Fruit fly (Drosophila melanogaster) whole organism, embryonic: Measurements from ENCODE around the gene aru.

Source experiments
- Abd-B ChIP-seq: fragments of 200-800 bp; sonication (Bioruptor generic); optimal IDR thresholded peaks from 2 replicates; lab custom pipeline; 2018; ENCODE audit warnings: missing biosample characterization, mild to moderate bottlenecking, missing genetic modification characterization, moderate library complexity
- CG10959 ChIP-seq: fragments of 200-800 bp; sonication (Bioruptor generic); IDR thresholded peaks from 2 replicates; pipeline ENCODE4 v1.3.6; 2022; ENCODE audit warnings: missing biosample characterization, missing genetic modification characterization
- CG11093 ChIP-seq: fragments of 200-800 bp; sonication (Bioruptor generic); IDR thresholded peaks from 3 replicates; pipeline ENCODE4 v1.3.6; 2022; ENCODE audit warnings: missing biosample characterization, missing genetic modification characterization
- CG13296 ChIP-seq: fragments of 200-800 bp; sonication (Bioruptor generic); optimal IDR thresholded peaks from 3 replicates; lab custom pipeline; 2018; ENCODE audit warnings: missing biosample characterization, mild to moderate bottlenecking, missing genetic modification characterization
- CG14050 ChIP-seq: fragments of 200-800 bp; sonication (Bioruptor generic); IDR thresholded peaks from 3 replicates; pipeline ENCODE4 v1.3.6; 2022; ENCODE audit warnings: missing biosample characterization, missing genetic modification characterization
- CG14667 ChIP-seq: fragments of 200-800 bp; sonication (Bioruptor generic); IDR thresholded peaks from 2 replicates; pipeline ENCODE4 v1.3.6; 2022; ENCODE audit warnings: missing biosample characterization, missing genetic modification characterization
- CG17568 ChIP-seq: fragments of 200-800 bp; sonication (Bioruptor generic); optimal IDR thresholded peaks from 2 replicates; lab custom pipeline; 2018; ENCODE audit warnings: missing biosample characterization, mild to moderate bottlenecking, missing genetic modification characterization, moderate library complexity
- CG17829 ChIP-seq: fragments of 200-800 bp; optimal IDR thresholded peaks from 2 replicates; lab custom pipeline; 2019; ENCODE audit warnings: missing biosample characterization, mild to moderate bottlenecking, missing genetic modification characterization, moderate library complexity
- CG18476 ChIP-seq: fragments of 200-800 bp; sonication (Bioruptor generic); optimal IDR thresholded peaks from 2 replicates; lab custom pipeline; 2016; ENCODE audit warnings: missing biosample characterization, mild to moderate bottlenecking, missing genetic modification characterization
- CG2875 ChIP-seq: fragments of 200-800 bp; sonication (Bioruptor generic); optimal IDR thresholded peaks from 2 replicates; lab custom pipeline; 2017; ENCODE audit warnings: missing biosample characterization, mild to moderate bottlenecking, missing genetic modification characterization, missing genetic modification reagents
- CG30020 ChIP-seq: fragments of 200-800 bp; optimal IDR thresholded peaks from 2 replicates; lab custom pipeline; 2019; ENCODE audit warnings: missing biosample characterization, mild to moderate bottlenecking, missing genetic modification characterization, moderate library complexity
- CG33213 ChIP-seq: fragments of 200-800 bp; sonication (Bioruptor generic); optimal IDR thresholded peaks from 3 replicates; lab custom pipeline; 2016; ENCODE audit warnings: missing biosample characterization, missing genetic modification characterization
- CG3838 ChIP-seq: fragments of 200-800 bp; sonication (Bioruptor generic); optimal IDR thresholded peaks from 3 replicates; lab custom pipeline; 2016; ENCODE audit warnings: missing biosample characterization, missing genetic modification characterization
- CG3847 ChIP-seq: fragments of 200-800 bp; sonication (Bioruptor generic); IDR thresholded peaks from 2 replicates; pipeline ENCODE4 v1.3.6; 2022; ENCODE audit warnings: missing biosample characterization, missing genetic modification characterization
- CG4404 ChIP-seq: fragments of 200-800 bp; sonication (Bioruptor generic); IDR thresholded peaks from 2 replicates; pipeline ENCODE4 v1.3.6; 2022; ENCODE audit warnings: missing biosample characterization, missing genetic modification characterization
- CG5953 ChIP-seq: fragments of 200-800 bp; sonication (Bioruptor generic); IDR thresholded peaks from 2 replicates; pipeline ENCODE4 v1.3.6; 2022; ENCODE audit warnings: missing biosample characterization, missing genetic modification characterization
- CG7928 ChIP-seq: fragments of 200-800 bp; sonication (Bioruptor generic); optimal IDR thresholded peaks from 2 replicates; lab custom pipeline; 2017; ENCODE audit warnings: missing biosample characterization, mild to moderate bottlenecking, missing genetic modification characterization
- CTCF ChIP-seq: fragments of 200-800 bp; sonication (Bioruptor generic); optimal IDR thresholded peaks from 2 replicates; lab custom pipeline; 2017; ENCODE audit warnings: missing biosample characterization, mild to moderate bottlenecking, missing genetic modification characterization, moderate library complexity
- Dad ChIP-seq: fragments of 200-800 bp; sonication (Bioruptor generic); optimal IDR thresholded peaks from 3 replicates; lab custom pipeline; 2016; ENCODE audit warnings: missing biosample characterization, missing genetic modification characterization
- Fer1 ChIP-seq: fragments of 200-800 bp; sonication (Bioruptor generic); optimal IDR thresholded peaks from 2 replicates; lab custom pipeline; 2017; ENCODE audit warnings: missing biosample characterization, mild to moderate bottlenecking, missing genetic modification characterization
- HHEX ChIP-seq: fragments of 200-800 bp; sonication (Bioruptor generic); optimal IDR thresholded peaks from 3 replicates; lab custom pipeline; 2017; ENCODE audit warnings: missing biosample characterization, mild to moderate bottlenecking, missing genetic modification characterization, missing genetic modification reagents
- Hr3 ChIP-seq: fragments of 200-800 bp; sonication (Bioruptor generic); optimal IDR thresholded peaks from 3 replicates; lab custom pipeline; 2016; ENCODE audit warnings: missing biosample characterization, missing genetic modification characterization
- MBD-R2 ChIP-seq: fragments of 200-800 bp; sonication (Bioruptor generic); IDR thresholded peaks from 2 replicates; pipeline ENCODE4 v1.3.6; 2022; ENCODE audit warnings: missing biosample characterization, missing genetic modification characterization
- Nf-YA ChIP-seq: fragments of 200-800 bp; sonication (Bioruptor generic); IDR thresholded peaks from 2 replicates; pipeline ENCODE4 v1.3.6; 2022; ENCODE audit warnings: missing biosample characterization, missing genetic modification characterization
- Oli ChIP-seq: fragments of 200-800 bp; sonication (Bioruptor generic); optimal IDR thresholded peaks from 2 replicates; lab custom pipeline; 2018; ENCODE audit warnings: missing biosample characterization, mild to moderate bottlenecking, missing genetic modification characterization, moderate library complexity
- Optix ChIP-seq: fragments of 200-800 bp; sonication (Bioruptor generic); IDR thresholded peaks from 3 replicates; pipeline ENCODE4 v1.3.6; 2022; ENCODE audit warnings: missing biosample characterization, missing genetic modification characterization
- Poxn ChIP-seq: fragments of 200-800 bp; sonication (Bioruptor generic); IDR thresholded peaks from 2 replicates; pipeline ENCODE4 v1.3.6; 2022; ENCODE audit warnings: missing biosample characterization, missing genetic modification characterization
- Side ChIP-seq: fragments of 200-800 bp; sonication (Bioruptor generic); optimal IDR thresholded peaks from 2 replicates; lab custom pipeline; 2016; ENCODE audit warnings: missing biosample characterization, missing genetic modification characterization
- Sin3A ChIP-seq: fragments of >200 bp; optimal IDR thresholded peaks from 2 replicates; lab custom pipeline; 2018
- Trl ChIP-seq, 3 experiments: fragments of >200 bp in 2 of 3; fragments of 200-800 bp in 1 of 3; sonication (Bioruptor generic) in 1 of 3; optimal IDR thresholded peaks; 2 replicates in 1 of 3; 3 replicates in 2 of 3; lab custom pipeline; 2016 to 2017; ENCODE audit warnings: missing biosample characterization in 1 of 3, missing genetic modification characterization in 1 of 3
- YL-1 ChIP-seq: fragments of 200-800 bp; sonication (Bioruptor generic); optimal IDR thresholded peaks from 3 replicates; lab custom pipeline; 2017; ENCODE audit warnings: missing biosample characterization, mild to moderate bottlenecking, missing genetic modification characterization
- dan ChIP-seq: fragments of 200-800 bp; sonication (Bioruptor generic); IDR thresholded peaks from 2 replicates; pipeline ENCODE4 v1.3.6; 2022; ENCODE audit warnings: missing biosample characterization, missing genetic modification characterization
- dmrt11E ChIP-seq: fragments of 200-800 bp; sonication (Bioruptor generic); optimal IDR thresholded peaks from 3 replicates; lab custom pipeline; 2018; ENCODE audit warnings: missing biosample characterization, mild to moderate bottlenecking, missing genetic modification characterization, moderate library complexity
- knrl ChIP-seq: fragments of 200-800 bp; sonication (Bioruptor generic); IDR thresholded peaks from 3 replicates; pipeline ENCODE4 v1.3.6; 2022; ENCODE audit warnings: missing biosample characterization, missing genetic modification characterization; ENCODE audit not compliant: partially characterized antibody
- lilli ChIP-seq: fragments of 200-800 bp; sonication (Bioruptor generic); optimal IDR thresholded peaks from 3 replicates; lab custom pipeline; 2016; ENCODE audit warnings: missing biosample characterization, missing genetic modification characterization
- nau ChIP-seq: fragments of 200-800 bp; sonication (Bioruptor generic); optimal IDR thresholded peaks from 3 replicates; lab custom pipeline; 2017; ENCODE audit warnings: missing biosample characterization, mild to moderate bottlenecking, missing genetic modification characterization, missing genetic modification reagents
- odd ChIP-seq: fragments of 200-800 bp; sonication (Bioruptor generic); optimal IDR thresholded peaks from 2 replicates; lab custom pipeline; 2017; ENCODE audit warnings: missing biosample characterization, mild to moderate bottlenecking, missing genetic modification characterization
- onecut ChIP-seq: fragments of 200-800 bp; sonication (Bioruptor generic); IDR thresholded peaks from 2 replicates; pipeline ENCODE4 v1.3.6; 2022; ENCODE audit warnings: missing biosample characterization, missing genetic modification characterization
- otp ChIP-seq: fragments of 200-800 bp; sonication (Bioruptor generic); IDR thresholded peaks from 3 replicates; pipeline ENCODE4, ENCODE4 v1.3.6; 2022; ENCODE audit warnings: missing biosample characterization, missing genetic modification characterization
- pnt ChIP-seq: fragments of 200-800 bp; sonication (Bioruptor generic); optimal IDR thresholded peaks from 3 replicates; lab custom pipeline; 2016; ENCODE audit warnings: missing biosample characterization, missing genetic modification characterization
- ro ChIP-seq: fragments of 200-800 bp; sonication (Bioruptor generic); IDR thresholded peaks from 2 replicates; pipeline ENCODE4 v1.3.6; 2022; ENCODE audit warnings: missing biosample characterization, missing genetic modification characterization
- run ChIP-seq: fragments of 200-800 bp; sonication (Bioruptor generic); optimal IDR thresholded peaks from 3 replicates; lab custom pipeline; 2018; ENCODE audit warnings: missing biosample characterization, mild to moderate bottlenecking, missing genetic modification characterization
- sens-2 ChIP-seq: fragments of 200-800 bp; sonication (Bioruptor generic); IDR thresholded peaks from 2 replicates; pipeline ENCODE4 v1.3.6; 2022; ENCODE audit warnings: missing biosample characterization, missing genetic modification characterization
- seq ChIP-seq: fragments of 200-800 bp; sonication (Bioruptor generic); IDR thresholded peaks from 2 replicates; pipeline ENCODE4 v1.3.6; 2022; ENCODE audit warnings: missing biosample characterization, missing genetic modification characterization
- sim ChIP-seq: fragments of 200-800 bp; sonication (Bioruptor generic); IDR thresholded peaks from 2 replicates; pipeline ENCODE4 v1.3.6; 2022; ENCODE audit warnings: missing biosample characterization, missing genetic modification characterization
- ssp ChIP-seq: fragments of 200-800 bp; sonication (Bioruptor generic); IDR thresholded peaks from 2 replicates; pipeline ENCODE4 v1.3.6; 2022; ENCODE audit warnings: missing biosample characterization, missing genetic modification characterization
- stwl ChIP-seq: fragments of 200-800 bp; sonication (Bioruptor generic); optimal IDR thresholded peaks from 3 replicates; lab custom pipeline; 2018; ENCODE audit warnings: missing biosample characterization, mild to moderate bottlenecking, missing genetic modification characterization, moderate library complexity
- sug ChIP-seq: fragments of 200-800 bp; optimal IDR thresholded peaks from 2 replicates; lab custom pipeline; 2019; ENCODE audit warnings: missing biosample characterization, mild to moderate bottlenecking, missing genetic modification characterization, moderate library complexity
- tap ChIP-seq: fragments of 200-800 bp; optimal IDR thresholded peaks from 3 replicates; lab custom pipeline; 2019; ENCODE audit warnings: missing biosample characterization, mild to moderate bottlenecking, missing genetic modification characterization, moderate library complexity
- usp ChIP-seq: fragments of >200 bp; optimal IDR thresholded peaks from 2 replicates; lab custom pipeline; 2017; ENCODE audit warnings: missing biosample characterization, missing genetic modification characterization

The aru gene

dm6 chr2L:819315-820032 lies 48.7 kb downstream of the aru start, which contains the start of the genes PGAP2 and Clp (continued):
- TF ChIP-seq HHEX (peak; percentile 6), CG14050 (GFP tag; lab: Robert Waterston, UW) (peak; percentile 53; the same call in 2 of the 3 replicates), MBD-R2 (GFP tag; lab: Robert Waterston, UW) (peak; percentile 70), CG14667 (GFP tag; lab: Robert Waterston, UW) (peak; percentile 53; the same call in 1 of the 2 replicates), CG3847 (peak; percentile 79), CG18476 (peak; percentile 53), ssp (peak; percentile 68), seq (GFP tag; lab: Robert Waterston, UW) (peak; percentile 38; the same call in 1 of the 2 replicates), Fer1 (peak; percentile 51), CG33213 (no peak), odd (GFP tag; lab: Kevin White, UChicago) (no peak), CTCF (GFP tag; lab: Kevin White, UChicago) (peak; percentile 66), Trl (optimal IDR thresholded peaks at IDR 0.05; lab: Kevin White, UChicago) (no peak), Trl (GFP tag; optimal IDR thresholded peaks at IDR 0.05; lab: Kevin White, UChicago) (no peak), dmrt11E (tag; lab: Kevin White, UChicago) (peak; percentile 78), CG13296 (GFP tag; lab: Kevin White, UChicago) (peak; percentile 38), usp (GFP tag; lab: Kevin White, UChicago) (no peak), tap (tag; lab: Kevin White, UChicago) (no peak), sim (no peak), dan (GFP tag; lab: Robert Waterston, UW) (no peak), Hr3 (peak; percentile 76), CG17568 (GFP tag; lab: Kevin White, UChicago) (no peak), CG11093 (GFP tag; lab: Robert Waterston, UW) (peak; percentile 58; the same call in 2 of the 3 replicates), CG2875 (GFP tag; lab: Kevin White, UChicago) (no peak), CG5953 (GFP tag; lab: Robert Waterston, UW) (no peak), Abd-B (GFP tag; lab: Kevin White, UChicago) (peak; percentile 79), Sin3A (lab: Kevin White, UChicago) (peak; percentile 61), CG10959 (peak; percentile 40; the same call in 1 of the 2 replicates), otp (GFP tag; lab: Robert Waterston, UW) (0 out of 3 replicates have a peak, but pooled peaks have one; percentile 26), CG3838 (no peak), lilli (GFP tag; lab: Kevin White, UChicago) (peak; percentile 82), CG7928 (GFP tag; lab: Kevin White, UChicago) (no peak), ro (GFP tag; lab: Robert Waterston, UW) (peak; percentile 30; the same call in 1 of the 2 replicates), CG17829 (peak; percentile 68), sug (tag; lab: Kevin White, UChicago) (peak; percentile 76), stwl (tag; lab: Kevin White, UChicago) (peak; percentile 42), knrl (GFP tag; lab: Robert Waterston, UW) (peak; percentile 52; the same call in 2 of the 3 replicates), Dad (GFP tag; lab: Kevin White, UChicago) (no peak), onecut (GFP tag; lab: Robert Waterston, UW) (no peak; the same call in 1 of the 2 replicates), Poxn (peak; percentile 23; the same call in 1 of the 2 replicates), nau (no peak), CG4404 (GFP tag; lab: Robert Waterston, UW) (peak; percentile 71), run (no peak), CG30020 (tag; lab: Kevin White, UChicago) (peak; percentile 60), YL-1 (GFP tag; lab: Kevin White, UChicago) (no peak), pnt (GFP tag; lab: Kevin White, UChicago) (peak; percentile 16), Optix (GFP tag; lab: Robert Waterston, UW) (no peak; the same call in 2 of the 3 replicates), sens-2 (GFP tag; lab: Robert Waterston, UW) (0 out of 2 replicates have a peak, but pooled peaks have one; percentile 7), Nf-YA (peak; percentile 36; the same call in 1 of the 2 replicates), Oli (tag; lab: Kevin White, UChicago) (peak; percentile 68), Side (no peak)
